Worm (Caenorhabditis elegans): ENCODE data around the gene lact-8.

Gene lact-8

ce11 chrV:11073354-11073753 lies 20.1 kb downstream of the lact-8 start:
- TF ChIP-seq unc-120 (tag; optimal IDR thresholded peaks at IDR 0.05; ENCODE audit: poor library complexity, severe bottlenecking) (peak; percentile 36), ceh-43 (GFP tag; optimal IDR thresholded peaks at IDR 0.05) (no peak), nhr-76 (tag; optimal IDR thresholded peaks at IDR 0.05) (no peak), unc-39 (tag; optimal IDR thresholded peaks at IDR 0.05) (no peak), ces-1 (GFP tag; optimal IDR thresholded peaks at IDR 0.05) (no peak), nhr-28 (tag; optimal IDR thresholded peaks at IDR 0.05) (no peak)

- TF ChIP-seq sem-2 (GFP tag; optimal IDR thresholded peaks at IDR 0.05) = no peak
- TF ChIP-seq elt-3 (tag; optimal IDR thresholded peaks at IDR 0.05) = no peak
- no peak for TF ChIP-seq unc-120 (tag; optimal IDR thresholded peaks at IDR 0.05; ENCODE audit: poor library complexity, severe bottlenecking)
- no peak for TF ChIP-seq bed-3 (GFP tag; optimal IDR thresholded peaks at IDR 0.05)
- TF ChIP-seq snpc-4 (tag; optimal IDR thresholded peaks at IDR 0.05) = no peak
- no peak for TF ChIP-seq nhr-76 (tag; optimal IDR thresholded peaks at IDR 0.05)
- no peak for TF ChIP-seq M03D4.4 (tag; optimal IDR thresholded peaks at IDR 0.05)
- TF ChIP-seq ceh-39 (tag; optimal IDR thresholded peaks at IDR 0.05) = no peak
- no peak for TF ChIP-seq pha-4 (tag; optimal IDR thresholded peaks at IDR 0.05)
- TF ChIP-seq ces-1 (GFP tag; optimal IDR thresholded peaks at IDR 0.05) = no peak
- no peak for TF ChIP-seq ztf-11 (tag; optimal IDR thresholded peaks at IDR 0.05)
- no peak for TF ChIP-seq unc-62 (GFP tag; optimal IDR thresholded peaks at IDR 0.05)
- no peak for TF ChIP-seq drap-1 (GFP tag; optimal IDR thresholded peaks at IDR 0.05)
Measured at ce11 chrV:11071453-11071852, 22.0 kb downstream of the lact-8 start.

DNA sequence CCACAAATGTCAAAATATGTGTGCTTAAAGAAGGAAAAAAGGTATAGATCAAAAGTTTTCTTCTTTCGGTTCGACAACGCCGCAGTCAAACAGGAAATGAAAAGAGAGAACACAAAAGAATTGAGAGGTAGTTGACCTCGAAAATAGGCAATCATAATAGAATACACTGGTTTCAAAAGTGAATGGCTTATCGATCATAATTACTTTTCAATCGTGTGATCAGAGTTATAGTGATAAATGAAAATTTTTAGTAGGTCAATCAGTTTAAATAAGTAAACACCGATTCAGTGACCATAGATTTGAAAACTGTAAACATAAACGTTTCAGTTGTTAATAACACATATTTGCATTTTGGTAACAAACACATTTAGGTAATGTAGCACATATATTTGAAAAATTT lies 23.0 kb downstream of the lact-8 start:
- TF ChIP-seq tbx-8 (GFP tag; optimal IDR thresholded peaks at IDR 0.05) (no peak), elt-1 (tag; optimal IDR thresholded peaks at IDR 0.05; ENCODE audit: borderline replicate concordance, insufficient read depth) (no peak), nhr-237 (tag; optimal IDR thresholded peaks at IDR 0.05) (no peak), pha-4 (tag; optimal IDR thresholded peaks at IDR 0.05) (no peak)

ce11 chrV:11069277-11069676 lies 24.1 kb downstream of the lact-8 start, which contains the start of gene T04C12.8:
Gene T04C12.8 (minus strand): TSS chrV:11069358.
- no peak for TF ChIP-seq bed-3 (GFP tag; optimal IDR thresholded peaks at IDR 0.05)
- no peak for TF ChIP-seq elt-1 (tag; optimal IDR thresholded peaks at IDR 0.05; ENCODE audit: borderline replicate concordance, insufficient read depth)
- TF ChIP-seq ceh-43 (GFP tag; optimal IDR thresholded peaks at IDR 0.05) = no peak
- no peak for TF ChIP-seq M03D4.4 (tag; optimal IDR thresholded peaks at IDR 0.05)
- TF ChIP-seq flh-1 (GFP tag; optimal IDR thresholded peaks at IDR 0.05) = no peak
- no peak for TF ChIP-seq nhr-28 (tag; optimal IDR thresholded peaks at IDR 0.05)
- no peak for TF ChIP-seq mab-5 (tag; optimal IDR thresholded peaks at IDR 0.05)
- no peak for TF ChIP-seq nhr-237 (tag; optimal IDR thresholded peaks at IDR 0.05)
- TF ChIP-seq sem-2 (GFP tag; optimal IDR thresholded peaks at IDR 0.05) = no peak
- no peak for TF ChIP-seq sptf-1 (tag; optimal IDR thresholded peaks at IDR 0.05)
- no peak for TF ChIP-seq hlh-1 (tag; optimal IDR thresholded peaks at IDR 0.05)
- TF ChIP-seq ceh-39 (tag; optimal IDR thresholded peaks at IDR 0.05) = no peak
- no peak for TF ChIP-seq unc-120 (tag; optimal IDR thresholded peaks at IDR 0.05; ENCODE audit: poor library complexity, severe bottlenecking)
- TF ChIP-seq nhr-76 (tag; optimal IDR thresholded peaks at IDR 0.05) = no peak
- TF ChIP-seq blmp-1 (tag; optimal IDR thresholded peaks at IDR 0.05) = no peak
- TF ChIP-seq drap-1 (GFP tag; optimal IDR thresholded peaks at IDR 0.05) = no peak
- no peak for TF ChIP-seq ztf-11 (tag; optimal IDR thresholded peaks at IDR 0.05)
- TF ChIP-seq ces-1 (GFP tag; optimal IDR thresholded peaks at IDR 0.05) = no peak

ce11 chrV:11065513-11065912 lies 27.9 kb downstream of the lact-8 start, which contains the start of gene nlp-80:
Gene nlp-80 (minus strand): TSS chrV:11065613.
- TF ChIP-seq pha-4 (tag; optimal IDR thresholded peaks at IDR 0.05) (no peak), drap-1 (GFP tag; optimal IDR thresholded peaks at IDR 0.05) (no peak), lin-32 (GFP tag; optimal IDR thresholded peaks at IDR 0.05) (no peak)

ce11 chrV:11063115-11063514 lies 30.3 kb downstream of the lact-8 start, which contains the start of gene T04C12.9:
Gene T04C12.9 (minus strand): TSS chrV:11063215.
- TF ChIP-seq tbx-8 (GFP tag; optimal IDR thresholded peaks at IDR 0.05) (no peak), cnd-1 (tag; optimal IDR thresholded peaks at IDR 0.05) (no peak), lin-32 (GFP tag; optimal IDR thresholded peaks at IDR 0.05) (no peak)

DNA sequence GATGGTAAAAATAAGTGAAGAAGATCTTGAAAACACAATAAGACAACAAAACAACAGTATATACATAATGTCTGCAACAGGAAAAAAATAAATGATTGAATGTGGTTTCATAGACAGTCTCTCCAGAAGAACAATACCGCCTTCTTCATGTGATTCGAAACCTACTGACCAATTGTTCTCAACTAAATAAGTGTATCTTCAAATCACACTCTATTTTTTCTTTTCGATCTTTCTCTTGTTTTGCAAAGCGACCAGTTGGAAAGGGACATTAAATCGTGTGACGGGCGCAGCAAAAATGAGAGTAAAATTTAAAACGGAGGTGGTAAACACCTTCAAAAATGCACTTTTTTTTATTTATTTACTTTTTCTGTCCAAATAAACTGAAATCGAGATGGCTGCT lies 31.5 kb downstream of the lact-8 start:
- TF ChIP-seq lin-32 (GFP tag; optimal IDR thresholded peaks at IDR 0.05) = no peak
- TF ChIP-seq sem-2 (GFP tag; optimal IDR thresholded peaks at IDR 0.05) = no peak
- TF ChIP-seq nhr-2 (tag; optimal IDR thresholded peaks at IDR 0.05) = no peak
- TF ChIP-seq zip-8 (tag; optimal IDR thresholded peaks at IDR 0.05) = no peak
- TF ChIP-seq unc-62 (GFP tag; optimal IDR thresholded peaks at IDR 0.05) = no peak
- TF ChIP-seq flh-1 (GFP tag; optimal IDR thresholded peaks at IDR 0.05) = no peak
- no peak for TF ChIP-seq ces-1 (GFP tag; optimal IDR thresholded peaks at IDR 0.05)
